Fruit fly (Drosophila melanogaster): ENCODE results near the gene GstO1.

GstO1 gene

DNA sequence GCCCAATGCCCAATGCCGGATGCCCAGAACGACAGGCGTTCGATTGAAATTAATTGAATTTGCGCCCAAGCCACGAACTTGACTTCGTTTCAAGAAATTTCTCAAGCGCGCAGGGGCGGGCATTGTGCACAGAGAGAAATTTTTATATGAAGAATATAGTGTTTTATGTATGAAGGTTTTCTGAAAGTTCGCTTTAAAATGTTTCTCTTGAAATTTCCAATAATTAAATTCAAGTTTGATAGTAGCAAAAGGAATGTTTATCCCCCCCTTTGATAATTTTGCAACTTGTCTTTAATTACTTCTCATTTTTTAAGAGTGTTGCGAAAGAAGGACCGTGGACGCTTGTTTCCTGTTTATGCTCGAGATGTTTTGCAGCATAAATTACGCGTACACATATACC, 19.2 kb upstream of the GstO1 start:
- TF ChIP-seq ttk (optimal IDR thresholded peaks at IDR 0.05), result no peak
- no peak for TF ChIP-seq insv (optimal IDR thresholded peaks at IDR 0.05)
- TF ChIP-seq psq (optimal IDR thresholded peaks at IDR 0.05), result no peak
- TF ChIP-seq h (optimal IDR thresholded peaks at IDR 0.05), result no peak
- TF ChIP-seq Myc (optimal IDR thresholded peaks at IDR 0.05), result no peak

DNA sequence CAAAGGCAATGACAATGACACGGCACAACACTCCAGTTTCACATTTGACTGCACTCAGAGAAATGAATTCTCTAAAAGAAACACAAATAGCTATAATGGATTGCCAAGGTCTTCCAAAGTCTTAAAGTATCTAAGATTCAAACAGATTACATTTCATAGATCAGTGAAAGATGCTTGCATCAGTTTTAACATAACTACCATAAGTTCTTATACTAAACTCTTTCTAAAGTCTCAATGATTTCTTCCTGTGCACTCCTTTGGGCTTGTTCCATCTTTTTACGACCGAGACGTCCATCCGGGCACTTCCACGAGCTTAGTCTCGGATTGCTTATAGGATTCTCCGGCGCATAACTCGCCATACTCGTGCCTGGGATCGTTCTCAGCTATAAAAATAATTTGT, 17.5 kb upstream of the GstO1 start:
- TF ChIP-seq Sin3A (optimal IDR thresholded peaks at IDR 0.05) (no peak), insv (optimal IDR thresholded peaks at IDR 0.05) (no peak), Myc (optimal IDR thresholded peaks at IDR 0.05) (no peak), h (optimal IDR thresholded peaks at IDR 0.05) (no peak), psq (optimal IDR thresholded peaks at IDR 0.05) (no peak), ttk (optimal IDR thresholded peaks at IDR 0.05) (no peak)

DNA sequence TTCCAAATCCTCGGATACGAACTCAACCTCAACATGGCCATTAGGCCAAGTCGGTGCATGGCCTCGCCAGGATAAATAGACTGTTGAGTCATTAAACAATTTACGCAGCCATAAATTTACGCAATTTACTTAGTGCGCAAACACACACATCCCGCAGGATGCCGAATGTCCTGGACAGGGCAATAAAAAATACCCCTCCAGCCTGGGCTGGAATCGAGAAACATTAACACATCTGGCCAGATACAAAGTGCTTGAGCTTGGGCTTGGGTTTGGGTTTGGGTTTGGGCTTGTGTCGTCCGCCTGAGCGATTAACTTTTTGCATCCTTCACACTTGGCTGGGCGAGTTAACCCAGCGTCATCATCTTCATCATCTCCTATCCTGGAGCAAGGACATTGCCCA, 17.0 kb upstream of the GstO1 start:
- TF ChIP-seq psq (optimal IDR thresholded peaks at IDR 0.05), result no peak
- no peak for TF ChIP-seq Myc (optimal IDR thresholded peaks at IDR 0.05)
- no peak for TF ChIP-seq h (optimal IDR thresholded peaks at IDR 0.05)
- TF ChIP-seq Sin3A (optimal IDR thresholded peaks at IDR 0.05), result no peak

DNA sequence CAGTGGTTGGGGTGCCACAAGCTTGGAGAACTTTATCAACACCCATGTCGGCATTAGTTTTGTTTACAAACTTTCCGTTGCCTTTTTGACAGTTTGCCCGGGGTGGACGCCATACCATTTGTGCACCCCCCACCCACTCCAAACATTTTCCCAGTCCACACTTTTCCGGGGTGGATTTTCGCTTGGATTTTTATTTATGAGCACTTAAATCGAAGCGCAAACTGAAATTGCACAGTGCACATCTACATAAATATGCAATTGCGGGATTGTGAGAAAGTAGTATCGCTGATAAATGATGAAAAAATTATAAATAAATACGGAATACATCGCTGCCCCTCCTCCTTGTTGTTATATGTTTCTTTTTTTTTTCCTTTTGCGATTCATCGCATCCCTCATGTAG, 15.8 kb upstream of the GstO1 start:
- TF ChIP-seq insv (optimal IDR thresholded peaks at IDR 0.05) (no peak), Sin3A (optimal IDR thresholded peaks at IDR 0.05) (no peak), psq (optimal IDR thresholded peaks at IDR 0.05) (no peak), h (optimal IDR thresholded peaks at IDR 0.05) (no peak), ttk (optimal IDR thresholded peaks at IDR 0.05) (no peak), Myc (optimal IDR thresholded peaks at IDR 0.05) (no peak)

DNA sequence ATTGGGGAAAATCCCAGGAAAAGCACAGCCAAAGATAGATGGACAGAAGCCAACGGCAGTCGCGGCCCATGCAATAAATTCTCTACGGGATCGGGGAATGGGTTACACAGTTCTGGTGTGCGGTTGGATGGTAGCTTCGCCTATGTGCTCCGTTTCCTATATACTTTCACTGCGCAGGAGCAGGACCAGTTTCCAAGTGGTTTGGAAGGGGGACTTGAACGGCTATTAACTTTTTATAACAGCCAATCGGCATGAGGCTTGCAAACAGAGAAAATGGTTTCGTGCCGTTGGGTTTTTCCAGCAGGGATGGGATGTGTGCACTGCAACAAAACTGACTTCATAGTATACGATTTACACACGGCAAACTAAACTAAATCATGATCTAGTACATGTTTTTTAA, 13.7 kb upstream of the GstO1 start:
- no peak for TF ChIP-seq h (optimal IDR thresholded peaks at IDR 0.05)
- TF ChIP-seq Sin3A (optimal IDR thresholded peaks at IDR 0.05), result no peak
- no peak for TF ChIP-seq Myc (optimal IDR thresholded peaks at IDR 0.05)
- TF ChIP-seq ttk (optimal IDR thresholded peaks at IDR 0.05), result no peak
- TF ChIP-seq insv (optimal IDR thresholded peaks at IDR 0.05), result no peak
- TF ChIP-seq psq (optimal IDR thresholded peaks at IDR 0.05), result no peak

DNA sequence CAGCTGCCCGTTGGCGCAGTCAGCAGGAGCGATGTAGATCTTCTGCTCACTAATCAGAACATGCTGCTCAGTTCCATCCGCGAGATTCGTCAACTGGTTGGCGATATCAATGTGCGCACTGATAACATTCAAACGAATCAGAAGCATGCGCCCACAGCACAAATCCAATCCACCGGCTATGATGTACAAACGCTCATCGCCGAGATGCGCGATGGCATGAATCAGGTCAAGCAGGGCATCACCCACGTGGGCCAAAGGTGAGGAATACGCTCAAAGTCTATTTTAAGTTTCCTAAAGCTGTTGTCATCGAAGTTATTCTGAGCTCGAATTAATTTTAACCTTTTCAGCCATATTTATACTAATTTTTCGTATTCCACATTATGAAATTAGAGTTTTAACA, 11.7 kb upstream of the GstO1 start:
- TF ChIP-seq psq (optimal IDR thresholded peaks at IDR 0.05), result no peak

DNA sequence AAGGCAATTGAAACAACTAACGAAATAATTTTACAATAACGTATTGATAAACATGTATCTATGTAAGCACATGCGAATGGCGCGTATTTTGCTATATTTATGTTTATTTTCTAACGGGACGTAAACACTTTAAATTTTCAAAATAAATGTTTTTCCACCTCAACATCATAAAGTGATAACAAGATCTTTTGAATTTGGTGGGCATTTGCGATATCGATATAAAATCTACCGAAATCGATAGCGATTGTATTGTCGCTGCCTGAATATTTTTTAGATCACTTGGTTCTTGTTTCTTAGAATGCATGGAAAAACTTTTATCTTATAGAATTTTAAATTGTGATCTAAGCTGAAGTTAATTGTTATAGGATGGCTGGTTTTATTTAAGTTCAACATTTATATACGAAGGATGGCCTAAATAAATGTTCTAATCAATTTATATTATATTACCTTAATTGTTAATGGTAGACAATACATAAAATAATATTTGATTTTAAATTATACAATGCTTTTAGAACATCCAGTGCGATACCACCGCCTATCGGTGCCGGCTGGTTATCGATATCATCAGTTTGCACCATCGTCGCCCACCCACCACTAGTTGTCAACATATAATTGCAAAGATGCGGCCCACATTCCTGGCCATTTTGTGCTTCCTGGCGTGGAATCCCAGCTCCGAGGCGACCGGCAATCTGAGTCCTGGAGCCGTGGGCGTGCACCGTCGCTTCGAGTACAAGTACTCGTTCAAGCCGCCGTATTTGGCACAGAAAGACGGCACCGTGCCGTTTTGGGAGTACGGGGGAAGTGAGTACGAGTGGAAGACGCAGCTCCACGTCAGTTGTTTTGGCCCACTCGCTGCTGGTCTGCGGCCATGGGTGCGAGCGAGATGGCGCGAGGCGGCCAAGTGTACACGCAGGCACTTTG, 10.0 kb upstream of the GstO1 start, which contains the start of gene ergic53:
Gene ergic53 (plus strand): TSS at position 592 of the 921 bp plus-strand sequence.
- TF ChIP-seq ttk (optimal IDR thresholded peaks at IDR 0.05) (no peak), insv (optimal IDR thresholded peaks at IDR 0.05) (no peak), Myc (optimal IDR thresholded peaks at IDR 0.05) (no peak), psq (optimal IDR thresholded peaks at IDR 0.05) (no peak), Sin3A (optimal IDR thresholded peaks at IDR 0.05) (no peak), h (optimal IDR thresholded peaks at IDR 0.05) (no peak)

DNA sequence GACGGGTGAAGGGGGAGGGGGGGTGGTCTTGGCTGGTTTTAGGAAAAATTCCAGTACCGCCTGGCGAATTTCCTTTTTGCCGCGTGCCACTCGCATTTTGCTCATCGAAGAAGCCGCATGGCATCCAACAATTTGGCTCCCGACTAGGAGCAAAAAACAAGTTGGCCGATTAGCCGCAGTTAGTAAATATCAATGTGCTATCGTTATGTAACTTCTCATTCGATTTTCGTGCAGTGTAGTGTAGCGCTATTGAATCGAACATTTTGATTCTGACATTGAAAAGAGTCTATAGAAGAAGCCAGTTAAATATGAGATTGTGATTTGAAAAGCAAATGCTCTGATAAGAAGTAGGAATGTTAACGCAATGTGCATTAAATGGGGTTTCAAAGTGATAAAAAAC, 5.0 kb upstream of the GstO1 start:
- TF ChIP-seq Sin3A (optimal IDR thresholded peaks at IDR 0.05) (no peak), ttk (optimal IDR thresholded peaks at IDR 0.05) (no peak), insv (optimal IDR thresholded peaks at IDR 0.05) (no peak), h (optimal IDR thresholded peaks at IDR 0.05) (no peak), psq (optimal IDR thresholded peaks at IDR 0.05) (no peak), Myc (optimal IDR thresholded peaks at IDR 0.05) (no peak)

DNA sequence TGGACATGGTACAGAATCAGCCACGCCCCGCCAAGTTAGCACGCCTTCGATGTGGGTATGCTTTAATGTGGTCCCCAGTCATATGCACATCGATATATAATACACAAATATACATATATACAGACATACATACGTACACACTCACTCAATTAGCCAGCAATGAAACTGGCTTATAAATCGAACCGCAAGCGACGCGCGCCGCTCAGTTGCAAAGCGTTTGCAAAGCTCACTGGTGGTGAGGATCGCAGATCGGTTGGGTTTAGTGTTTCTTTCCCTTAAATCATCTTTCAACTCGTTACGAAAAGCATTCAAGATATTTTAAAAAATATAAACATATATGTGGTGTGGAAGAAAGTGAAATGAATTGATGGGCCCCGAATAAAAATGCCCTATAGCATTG, 3.9 kb upstream of the GstO1 start:
- no peak for TF ChIP-seq h (optimal IDR thresholded peaks at IDR 0.05)
- TF ChIP-seq insv (optimal IDR thresholded peaks at IDR 0.05), result no peak
- TF ChIP-seq Sin3A (optimal IDR thresholded peaks at IDR 0.05), result no peak
- TF ChIP-seq ttk (optimal IDR thresholded peaks at IDR 0.05), result no peak
- no peak for TF ChIP-seq psq (optimal IDR thresholded peaks at IDR 0.05)
- TF ChIP-seq Myc (optimal IDR thresholded peaks at IDR 0.05), result no peak

DNA sequence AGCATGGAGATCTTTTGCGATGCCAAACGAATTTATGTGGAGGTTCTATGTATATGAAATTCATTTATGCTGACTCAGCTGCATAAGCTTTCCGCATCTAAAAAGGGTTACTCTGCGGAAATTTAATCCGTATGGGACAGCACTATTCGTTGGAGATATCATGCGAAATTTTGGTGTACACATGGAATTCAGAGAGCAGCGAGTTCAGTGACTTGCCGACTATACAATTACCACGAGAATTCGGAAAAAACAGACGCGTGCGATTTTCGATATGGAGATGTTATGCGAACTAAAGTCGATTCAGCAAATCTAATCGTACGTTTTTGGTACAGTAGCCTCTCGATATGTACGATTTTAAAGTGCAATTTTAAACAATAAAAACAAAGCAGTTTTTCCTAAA, 3.2 kb upstream of the GstO1 start:
- no peak for TF ChIP-seq insv (optimal IDR thresholded peaks at IDR 0.05)
- no peak for TF ChIP-seq Myc (optimal IDR thresholded peaks at IDR 0.05)
- TF ChIP-seq Sin3A (optimal IDR thresholded peaks at IDR 0.05), result no peak
- TF ChIP-seq psq (optimal IDR thresholded peaks at IDR 0.05), result no peak
- no peak for TF ChIP-seq h (optimal IDR thresholded peaks at IDR 0.05)
- no peak for TF ChIP-seq ttk (optimal IDR thresholded peaks at IDR 0.05)

DNA sequence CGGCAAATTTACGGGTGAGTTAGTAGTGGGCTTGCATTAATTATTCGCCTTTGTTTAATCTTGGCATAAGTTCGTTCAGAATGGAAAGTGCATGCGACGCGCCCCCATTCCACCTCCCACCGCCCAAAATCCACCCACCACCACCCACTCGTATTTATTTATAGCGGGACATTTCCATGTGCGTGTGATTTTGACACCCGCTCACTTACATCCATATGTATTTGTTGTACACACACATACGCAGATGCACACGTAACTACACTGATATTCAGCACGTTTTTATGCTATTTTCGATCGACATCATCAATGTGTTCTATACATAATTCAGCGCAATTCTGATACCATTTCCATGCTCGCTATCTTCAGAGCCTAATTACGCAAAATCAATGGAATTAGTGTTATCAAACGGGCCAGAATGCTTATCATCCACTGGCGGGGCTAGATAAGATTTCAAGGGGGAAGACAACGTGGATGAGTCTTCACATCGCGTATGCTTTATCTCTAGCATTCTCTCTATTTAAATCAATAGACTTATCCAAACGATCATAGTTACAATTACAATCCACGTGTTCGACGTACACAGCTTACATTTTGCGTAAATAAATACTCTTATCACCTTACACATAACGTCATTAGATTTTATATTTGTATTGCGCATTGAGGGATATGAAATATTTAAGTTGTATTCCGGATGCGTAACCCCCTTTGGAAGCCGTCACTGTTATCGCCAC, 1.2 kb upstream of the GstO1 start:
- TF ChIP-seq Myc (optimal IDR thresholded peaks at IDR 0.05) (no peak), ttk (optimal IDR thresholded peaks at IDR 0.05) (no peak), insv (optimal IDR thresholded peaks at IDR 0.05) (no peak), psq (optimal IDR thresholded peaks at IDR 0.05) (no peak), h (optimal IDR thresholded peaks at IDR 0.05) (no peak), Sin3A (optimal IDR thresholded peaks at IDR 0.05) (no peak)

DNA sequence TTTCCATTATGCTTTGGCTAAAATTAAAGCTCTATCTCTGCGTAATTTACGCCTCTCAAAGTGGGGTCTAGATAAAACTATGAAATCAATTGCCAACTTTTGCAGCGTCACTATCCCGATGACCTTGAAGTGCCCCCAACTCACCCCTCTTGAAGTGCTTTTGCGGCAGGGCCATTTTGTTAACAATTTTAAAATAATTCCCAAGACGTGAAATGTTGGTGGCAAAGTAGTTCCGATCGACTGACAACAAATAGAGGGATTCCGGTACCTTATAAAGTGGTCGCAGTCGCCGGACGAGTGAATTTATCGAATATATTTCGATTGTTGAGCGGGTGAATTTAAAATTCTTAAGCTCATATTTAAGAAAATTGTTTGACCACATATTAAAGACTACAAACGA, 1.4 kb downstream of the GstO1 start, which contains the start of gene GstO2:
Gene GstO2 (minus strand): TSS at position 245 of the 400 bp plus-strand sequence.
- TF ChIP-seq psq (optimal IDR thresholded peaks at IDR 0.05), result no peak
- no peak for TF ChIP-seq Sin3A (optimal IDR thresholded peaks at IDR 0.05)
- no peak for TF ChIP-seq h (optimal IDR thresholded peaks at IDR 0.05)
- TF ChIP-seq ttk (optimal IDR thresholded peaks at IDR 0.05), result no peak
- TF ChIP-seq Myc (optimal IDR thresholded peaks at IDR 0.05), result no peak
- TF ChIP-seq insv (optimal IDR thresholded peaks at IDR 0.05), result no peak

Measured in Kc167 (cell line).